Worm (Caenorhabditis elegans): Measurements from ENCODE around the gene nlp-35.

nlp-35 gene

DNA sequence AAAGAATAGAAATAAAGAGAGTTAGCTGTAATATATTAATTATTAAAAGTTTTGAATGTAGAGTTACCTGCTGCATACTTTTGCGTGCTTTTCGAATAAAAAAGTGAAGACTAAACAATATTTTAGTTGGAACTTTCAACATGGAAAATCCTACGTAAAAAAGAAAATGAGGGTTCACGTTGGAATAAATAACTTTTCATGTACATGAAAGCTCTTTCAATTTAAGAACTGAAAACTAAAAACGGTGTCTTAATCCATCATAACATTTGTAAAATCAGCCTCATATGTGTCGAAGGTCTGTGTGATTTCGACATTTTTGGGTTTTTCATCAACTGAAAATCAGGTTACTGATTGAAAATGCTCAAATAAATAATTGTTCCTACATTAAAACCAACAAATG, 12.5 kb downstream of the nlp-35 start, which contains the start of gene ttr-9:
Gene ttr-9, minus strand, starts transcription at position 101 of the 400 bp plus-strand sequence.
- TF ChIP-seq lag-1 (GFP tag; IDR thresholded peaks at IDR 0.05) (no peak), ceh-27 (GFP tag; optimal IDR thresholded peaks at IDR 0.05) (no peak), pbrm-1 (GFP tag; IDR thresholded peaks at IDR 0.05) (no peak), nhr-120 (GFP tag; IDR thresholded peaks at IDR 0.05) (no peak), hlh-12 (tag; optimal IDR thresholded peaks at IDR 0.05) (no peak), lin-26 (GFP tag; IDR thresholded peaks at IDR 0.05) (no peak), attf-5 (GFP tag; optimal IDR thresholded peaks at IDR 0.05) (no peak), aptf-2 (GFP tag; conservative IDR thresholded peaks at IDR 0.05) (no peak), hmg-20 (GFP tag; IDR thresholded peaks at IDR 0.05) (no peak), T26A5.8 (tag; optimal IDR thresholded peaks at IDR 0.05) (no peak), lsy-27 (tag; optimal IDR thresholded peaks at IDR 0.05; ENCODE audit: borderline replicate concordance, insufficient read depth) (no peak), F57A8.1 (GFP tag; optimal IDR thresholded peaks at IDR 0.05) (no peak), egl-18 (GFP tag; IDR thresholded peaks at IDR 0.05) (no peak), athp-1 (tag; optimal IDR thresholded peaks at IDR 0.05) (no peak), hrde-1 (tag; optimal IDR thresholded peaks at IDR 0.05; ENCODE audit: borderline replicate concordance) (no peak), dpff-1 (tag; optimal IDR thresholded peaks at IDR 0.05) (no peak), Y53F4B.3 (GFP tag; IDR thresholded peaks at IDR 0.05) (no peak)

DNA sequence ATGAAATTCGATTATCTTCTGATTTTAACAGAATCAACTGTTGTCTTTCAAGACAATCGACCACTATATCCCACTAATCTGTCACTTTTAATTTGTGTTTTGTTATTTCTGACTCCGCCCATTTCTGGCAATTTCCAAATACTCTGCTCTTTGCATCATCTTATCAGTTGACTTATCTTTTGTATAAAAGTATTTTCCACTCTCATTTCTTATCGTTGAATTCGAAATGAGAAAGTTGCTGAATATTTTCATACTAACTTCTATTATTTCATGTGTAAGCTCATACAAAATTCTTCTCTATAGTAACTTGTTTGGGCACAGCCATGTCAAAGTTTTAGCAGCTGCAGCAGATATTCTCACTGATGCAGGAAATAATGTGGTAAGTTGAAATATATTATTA, 18.6 kb downstream of the nlp-35 start, which contains the start of gene ugt-21:
Gene ugt-21, plus strand, starts transcription at position 212 of the 400 bp plus-strand sequence.
- TF ChIP-seq Y56A3A.18 (GFP tag; IDR thresholded peaks at IDR 0.05), result no peak
- no peak for TF ChIP-seq K12H6.12 (tag; optimal IDR thresholded peaks at IDR 0.05)
- TF ChIP-seq egrh-3 (GFP tag; IDR thresholded peaks at IDR 0.05), result no peak
- TF ChIP-seq gei-17 (GFP tag; optimal IDR thresholded peaks at IDR 0.05), result no peak
- TF ChIP-seq ekl-4 (GFP tag; IDR thresholded peaks at IDR 0.05), result no peak
- TF ChIP-seq ceh-79 (tag; optimal IDR thresholded peaks at IDR 0.05), result no peak
- TF ChIP-seq Y53F4B.3 (GFP tag; IDR thresholded peaks at IDR 0.05), result no peak
- no peak for TF ChIP-seq ztf-6 (GFP tag; IDR thresholded peaks at IDR 0.05)
- TF ChIP-seq F57A8.1 (GFP tag; optimal IDR thresholded peaks at IDR 0.05), result no peak
- TF ChIP-seq dpff-1 (tag; optimal IDR thresholded peaks at IDR 0.05), result no peak
- TF ChIP-seq snpc-3.4 (tag; optimal IDR thresholded peaks at IDR 0.05), result no peak
- TF ChIP-seq efl-1 (GFP tag; optimal IDR thresholded peaks at IDR 0.05), result no peak
- no peak for TF ChIP-seq tbx-9 (tag; optimal IDR thresholded peaks at IDR 0.05; ENCODE audit: borderline replicate concordance)
- no peak for TF ChIP-seq ceh-58 (GFP tag; IDR thresholded peaks at IDR 0.05)
- TF ChIP-seq nfya-1 (tag; optimal IDR thresholded peaks at IDR 0.05; ENCODE audit: borderline replicate concordance, insufficient read depth), result no peak
- no peak for TF ChIP-seq nhr-179 (tag; optimal IDR thresholded peaks at IDR 0.05)
- no peak for TF ChIP-seq let-526 (GFP tag; IDR thresholded peaks at IDR 0.05)

DNA sequence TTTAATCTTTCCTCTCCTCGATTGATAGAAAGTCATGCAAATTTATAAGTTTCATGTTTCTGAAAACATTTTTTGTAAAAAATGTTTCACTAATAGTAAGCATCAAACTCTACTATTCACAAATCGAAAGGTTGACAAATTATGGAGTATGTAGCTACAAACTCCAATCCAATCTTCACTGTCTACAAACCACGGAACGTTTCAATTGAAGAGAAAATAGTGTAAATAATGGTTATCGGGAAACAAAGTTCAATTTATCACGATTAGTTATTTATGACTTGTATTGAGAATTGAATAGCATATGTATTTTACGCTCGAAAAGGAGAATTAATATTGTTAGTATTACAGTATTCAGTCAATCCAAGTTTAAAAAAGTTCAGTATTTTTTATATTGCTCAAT, 19.1 kb downstream of the nlp-35 start:
- TF ChIP-seq F33H1.4 (GFP tag; IDR thresholded peaks at IDR 0.05) (no peak), bed-2 (GFP tag; IDR thresholded peaks at IDR 0.05) (no peak), unc-62 (GFP tag; optimal IDR thresholded peaks at IDR 0.05) (no peak), nhr-179 (tag; optimal IDR thresholded peaks at IDR 0.05) (no peak), F55B11.4 (tag; optimal IDR thresholded peaks at IDR 0.05; ENCODE audit: borderline replicate concordance, insufficient read depth) (no peak), hlh-12 (tag; optimal IDR thresholded peaks at IDR 0.05) (no peak), K12H6.12 (tag; optimal IDR thresholded peaks at IDR 0.05) (no peak), ets-4 (GFP tag; optimal IDR thresholded peaks at IDR 0.05) (no peak), ama-1 (optimal IDR thresholded peaks at IDR 0.05) (no peak), ama-1 (GFP tag; optimal IDR thresholded peaks at IDR 0.05) (no peak), F22D6.2 (tag; optimal IDR thresholded peaks at IDR 0.05) (no peak)

Data from whole organism, young adult.